Worm (Caenorhabditis elegans): ENCODE data around the gene col-40.

DNA sequence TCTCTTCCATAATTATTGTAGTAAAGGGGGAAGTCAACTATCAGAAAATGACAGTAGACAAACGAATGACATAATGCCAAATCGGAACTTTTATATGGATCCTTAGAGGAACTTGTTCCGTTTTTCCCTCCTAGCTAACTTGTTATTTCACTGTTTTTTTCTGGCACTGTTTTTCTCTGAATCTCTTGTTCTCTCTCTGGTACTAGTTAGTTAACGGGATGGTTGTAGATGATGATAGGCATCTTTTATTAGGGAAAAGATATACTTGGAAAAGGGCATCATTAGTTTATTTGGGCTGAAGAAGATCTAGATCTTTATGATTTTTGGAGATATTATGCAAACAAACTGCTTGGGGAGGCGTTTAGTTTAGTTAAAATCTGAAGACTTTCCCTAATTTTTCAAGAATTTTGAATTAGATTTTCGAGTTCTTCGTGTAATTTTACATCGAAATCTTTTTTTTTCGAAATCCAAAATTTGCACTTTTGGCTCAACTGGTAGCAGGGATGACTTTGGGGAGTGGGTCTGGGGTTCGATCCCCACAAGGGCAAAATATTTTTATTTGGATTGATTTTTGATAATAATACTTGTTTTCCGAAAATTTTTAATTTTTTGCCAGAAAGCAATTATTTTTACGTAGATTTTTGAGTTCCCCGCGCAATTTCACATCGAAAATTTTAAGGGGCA lies at the start of gene col-40:
- TF ChIP-seq flt-1 (GFP tag; IDR thresholded peaks at IDR 0.05) (no peak), tab-1 (GFP tag; IDR thresholded peaks at IDR 0.05) (no peak), klf-2 (GFP tag; conservative IDR thresholded peaks at IDR 0.05) (no peak), cog-1 (tag; optimal IDR thresholded peaks at IDR 0.05) (no peak), med-1 (GFP tag; optimal IDR thresholded peaks at IDR 0.05; ENCODE audit: insufficient read depth) (no peak), ztf-23 (GFP tag; IDR thresholded peaks at IDR 0.05) (no peak)

Measured in whole organism, midembryonic.